Worm (Caenorhabditis elegans): Measurements from ENCODE around the gene srx-87.

The srx-87 gene

DNA sequence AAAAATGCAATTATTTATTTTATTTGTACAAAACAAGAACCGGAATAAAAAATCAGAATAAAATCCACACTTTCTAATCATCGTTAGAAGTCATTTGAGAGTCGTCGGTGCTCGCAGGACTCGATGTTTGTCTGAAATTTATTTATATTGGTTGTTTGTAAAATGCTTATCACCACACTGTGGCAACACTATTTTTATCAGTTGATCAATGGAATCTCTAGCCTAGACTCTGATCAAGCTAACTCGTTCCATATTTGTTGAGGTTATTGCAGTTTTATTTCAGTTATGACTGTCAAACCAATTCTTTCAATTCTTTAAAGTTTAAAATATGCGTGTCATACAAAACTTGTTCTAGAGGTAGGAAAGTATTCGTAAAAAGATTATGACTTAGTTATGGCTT lies 39.8 kb downstream of the srx-87 start, which contains the start of gene dhs-20:
dhs-20 (minus strand) TSS at position 80 of the 400 bp plus-strand sequence.
- TF ChIP-seq dmd-4 (tag; optimal IDR thresholded peaks at IDR 0.05) (no peak), fos-1 (tag; optimal IDR thresholded peaks at IDR 0.05) (peak; percentile 51), sma-9 (GFP tag; optimal IDR thresholded peaks at IDR 0.05) (peak; percentile 47), sma-9 (tag; optimal IDR thresholded peaks at IDR 0.05) (no peak), sem-4 (tag; optimal IDR thresholded peaks at IDR 0.05) (no peak), mdl-1 (tag; optimal IDR thresholded peaks at IDR 0.05) (no peak)

DNA sequence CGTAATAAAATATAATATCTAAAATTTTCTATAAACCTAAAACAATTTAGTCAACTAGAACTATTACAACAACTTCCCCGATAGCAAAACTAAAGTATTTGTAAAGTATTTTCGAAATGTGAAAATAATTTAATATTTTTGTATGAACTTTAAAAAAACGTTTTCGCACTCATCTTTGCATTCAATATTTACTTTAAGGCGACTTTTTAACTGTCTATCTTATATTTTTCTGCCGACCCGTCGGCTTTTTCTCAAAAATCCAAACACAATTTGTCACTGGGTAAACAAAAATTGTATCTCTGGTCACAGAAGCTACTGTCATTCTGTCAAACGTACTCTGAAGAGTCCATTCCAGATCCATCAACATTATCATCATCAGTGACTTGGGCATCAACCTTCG lies 40.6 kb downstream of the srx-87 start:
- no peak for TF ChIP-seq lsy-2 (tag; optimal IDR thresholded peaks at IDR 0.05)
- TF ChIP-seq F13H6.1 (tag; optimal IDR thresholded peaks at IDR 0.05), result peak; percentile 27
- TF ChIP-seq ama-1 (optimal IDR thresholded peaks at IDR 0.05), result no peak
- no peak for TF ChIP-seq ztf-4 (tag; optimal IDR thresholded peaks at IDR 0.05)
- TF ChIP-seq lin-11 (tag; optimal IDR thresholded peaks at IDR 0.05), result no peak
- TF ChIP-seq nhr-21 (tag; optimal IDR thresholded peaks at IDR 0.05), result no peak
- peak; percentile 11 for TF ChIP-seq nhr-129 (tag; optimal IDR thresholded peaks at IDR 0.05)
- no peak for TF ChIP-seq Y55F3AM.14 (GFP tag; optimal IDR thresholded peaks at IDR 0.05)
- TF ChIP-seq zag-1 (tag; optimal IDR thresholded peaks at IDR 0.05), result no peak
- TF ChIP-seq aly-2 (tag; optimal IDR thresholded peaks at IDR 0.05), result no peak
- TF ChIP-seq R02D3.7 (tag; optimal IDR thresholded peaks at IDR 0.05), result no peak

DNA sequence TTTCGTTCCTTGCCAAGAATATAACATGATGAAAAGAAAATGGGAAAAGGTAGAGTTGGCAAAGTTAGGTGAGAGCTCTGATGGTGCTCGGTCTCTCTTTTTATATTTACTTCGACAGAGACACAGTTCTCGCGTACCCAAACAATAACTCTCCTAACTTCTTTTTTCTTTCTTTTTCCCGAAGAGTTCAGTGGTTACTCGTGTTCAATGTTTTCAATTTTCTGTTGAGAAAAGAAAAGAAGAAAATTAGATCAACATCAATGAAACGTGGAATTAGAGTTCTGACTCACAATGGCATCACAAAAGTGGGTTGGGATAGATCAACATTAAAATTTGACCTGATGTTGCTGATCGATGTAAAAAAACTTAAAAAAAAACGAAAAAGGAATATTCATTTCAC lies 41.8 kb downstream of the srx-87 start, which contains the start of gene idpp-16:
idpp-16 (minus strand) TSS at position 101 of the 400 bp plus-strand sequence.
- no peak for TF ChIP-seq lin-39 (tag; optimal IDR thresholded peaks at IDR 0.05)
- no peak for TF ChIP-seq Y55F3AM.14 (GFP tag; optimal IDR thresholded peaks at IDR 0.05)
- TF ChIP-seq snpc-4 (tag; optimal IDR thresholded peaks at IDR 0.05), result no peak
- no peak for TF ChIP-seq ceh-82 (tag; optimal IDR thresholded peaks at IDR 0.05)
- TF ChIP-seq gmeb-1 (tag; optimal IDR thresholded peaks at IDR 0.05), result no peak
- no peak for TF ChIP-seq nhr-10 (tag; optimal IDR thresholded peaks at IDR 0.05)
- no peak for TF ChIP-seq ZK546.5 (tag; optimal IDR thresholded peaks at IDR 0.05)
- TF ChIP-seq peb-1 (tag; optimal IDR thresholded peaks at IDR 0.05), result no peak
- no peak for TF ChIP-seq sma-3 (GFP tag; optimal IDR thresholded peaks at IDR 0.05)
- TF ChIP-seq aly-2 (tag; optimal IDR thresholded peaks at IDR 0.05), result no peak
- no peak for TF ChIP-seq mdl-1 (tag; optimal IDR thresholded peaks at IDR 0.05)
- no peak for TF ChIP-seq C34F6.9 (tag; optimal IDR thresholded peaks at IDR 0.05)
- no peak for TF ChIP-seq nhr-77 (tag; optimal IDR thresholded peaks at IDR 0.05)

DNA sequence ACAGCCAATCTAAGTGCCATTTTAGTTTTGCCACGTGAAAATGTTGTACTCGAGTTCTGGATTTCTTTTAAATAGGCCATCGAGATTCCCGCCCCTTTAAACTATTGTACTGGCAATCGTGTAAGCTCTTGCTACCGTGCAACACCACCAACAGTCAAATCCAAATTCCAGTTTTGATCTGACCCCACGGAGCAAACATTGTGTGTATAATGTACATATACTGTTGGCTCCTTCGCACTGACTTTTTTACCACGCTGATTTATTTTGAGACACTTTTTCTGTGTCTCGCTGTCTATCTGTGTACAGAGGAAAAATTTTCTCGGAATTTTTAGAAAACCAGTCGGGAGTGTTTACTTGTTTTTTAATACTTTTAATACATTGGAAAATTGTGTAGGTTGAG lies 45.4 kb downstream of the srx-87 start, which contains the start of gene piit-1:
piit-1 (minus strand) TSS at position 101 of the 400 bp plus-strand sequence.
- TF ChIP-seq F13H6.1 (tag; optimal IDR thresholded peaks at IDR 0.05) (peak; percentile 26), unc-39 (tag; optimal IDR thresholded peaks at IDR 0.05) (no peak), crh-2 (tag; optimal IDR thresholded peaks at IDR 0.05) (no peak), alr-1 (tag; optimal IDR thresholded peaks at IDR 0.05) (no peak)

DNA sequence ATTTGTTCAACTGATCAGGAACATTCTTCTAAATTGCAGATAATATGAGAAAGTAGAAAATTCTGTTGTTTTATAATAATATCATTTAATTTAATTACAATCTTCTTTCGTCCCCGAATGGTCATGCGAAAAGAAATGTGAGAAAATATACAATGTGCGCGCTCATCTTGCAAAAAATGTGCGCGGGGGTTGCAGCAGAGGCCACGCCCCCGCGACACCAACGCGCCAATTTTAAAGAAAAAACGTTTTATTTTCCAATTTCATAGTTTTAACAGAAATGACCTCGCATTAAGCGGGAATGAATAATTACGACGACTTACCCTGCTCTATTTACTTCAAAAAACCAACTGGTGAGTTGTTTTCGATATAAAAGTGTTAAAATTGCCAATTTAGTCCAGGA lies 45.8 kb downstream of the srx-87 start, which contains the start of gene sas-5:
sas-5 (plus strand) TSS at position 257 of the 400 bp plus-strand sequence.
- TF ChIP-seq Y55F3AM.14 (GFP tag; optimal IDR thresholded peaks at IDR 0.05), result no peak
- TF ChIP-seq R02D3.7 (tag; optimal IDR thresholded peaks at IDR 0.05), result no peak
- no peak for TF ChIP-seq nhr-77 (tag; optimal IDR thresholded peaks at IDR 0.05)
- peak; percentile 85 for TF ChIP-seq ceh-82 (tag; optimal IDR thresholded peaks at IDR 0.05)
- TF ChIP-seq elt-1 (tag; optimal IDR thresholded peaks at IDR 0.05), result no peak
- TF ChIP-seq egl-27 (tag; optimal IDR thresholded peaks at IDR 0.05), result no peak
- no peak for TF ChIP-seq dmd-4 (tag; optimal IDR thresholded peaks at IDR 0.05)
- TF ChIP-seq aly-2 (tag; optimal IDR thresholded peaks at IDR 0.05), result no peak
- TF ChIP-seq alr-1 (tag; optimal IDR thresholded peaks at IDR 0.05), result no peak
- no peak for TF ChIP-seq ztf-11 (tag; optimal IDR thresholded peaks at IDR 0.05)
- no peak for TF ChIP-seq unc-62 (GFP tag; optimal IDR thresholded peaks at IDR 0.05)
- TF ChIP-seq mdl-1 (tag; optimal IDR thresholded peaks at IDR 0.05), result no peak
- peak; percentile 75 for TF ChIP-seq sma-3 (GFP tag; optimal IDR thresholded peaks at IDR 0.05)
- no peak for TF ChIP-seq zag-1 (tag; optimal IDR thresholded peaks at IDR 0.05)
- TF ChIP-seq snpc-4 (tag; optimal IDR thresholded peaks at IDR 0.05), result peak; percentile 62
- no peak for TF ChIP-seq nhr-12 (tag; optimal IDR thresholded peaks at IDR 0.05)
- peak; percentile 33 for TF ChIP-seq nhr-21 (tag; optimal IDR thresholded peaks at IDR 0.05)
- TF ChIP-seq peb-1 (tag; optimal IDR thresholded peaks at IDR 0.05), result no peak
- TF ChIP-seq gmeb-1 (tag; optimal IDR thresholded peaks at IDR 0.05), result peak; percentile 92
- peak; percentile 86 for TF ChIP-seq unc-55 (GFP tag; optimal IDR thresholded peaks at IDR 0.05)
- TF ChIP-seq nhr-23 (tag; optimal IDR thresholded peaks at IDR 0.05), result no peak
- peak; percentile 42 for TF ChIP-seq ztf-4 (tag; optimal IDR thresholded peaks at IDR 0.05)
- no peak for TF ChIP-seq nhr-237 (tag; optimal IDR thresholded peaks at IDR 0.05)
- TF ChIP-seq crh-2 (tag; optimal IDR thresholded peaks at IDR 0.05), result peak; percentile 73
- no peak for TF ChIP-seq unc-39 (tag; optimal IDR thresholded peaks at IDR 0.05)
- no peak for TF ChIP-seq mbf-1 (tag; optimal IDR thresholded peaks at IDR 0.05)
- TF ChIP-seq nhr-10 (tag; optimal IDR thresholded peaks at IDR 0.05), result no peak
- TF ChIP-seq nhr-6 (tag; optimal IDR thresholded peaks at IDR 0.05), result peak; percentile 32
- TF ChIP-seq F13H6.1 (tag; optimal IDR thresholded peaks at IDR 0.05), result peak; percentile 56
- no peak for TF ChIP-seq ama-1 (optimal IDR thresholded peaks at IDR 0.05)
- no peak for TF ChIP-seq nhr-11 (tag; optimal IDR thresholded peaks at IDR 0.05)
- peak; percentile 71 for TF ChIP-seq lin-11 (tag; optimal IDR thresholded peaks at IDR 0.05)
- peak; percentile 53 for TF ChIP-seq sem-4 (tag; optimal IDR thresholded peaks at IDR 0.05)
- peak; percentile 51 to 75 for TF ChIP-seq lsy-2 (tag; optimal IDR thresholded peaks at IDR 0.05)
- TF ChIP-seq skn-1 (tag; optimal IDR thresholded peaks at IDR 0.05), result no peak
- peak; percentile 53 for TF ChIP-seq mab-5 (tag; optimal IDR thresholded peaks at IDR 0.05)
- no peak for TF ChIP-seq elt-3 (tag; optimal IDR thresholded peaks at IDR 0.05)
